Fruit fly (Drosophila melanogaster) whole organism, embryonic: ENCODE measurements around the gene Ir67b.

Source experiments
- B-H2 ChIP-seq: fragments of 200-800 bp; sonication (Bioruptor generic); optimal IDR thresholded peaks from 2 replicates; lab custom pipeline; 2018; ENCODE audit warnings: missing biosample characterization, mild to moderate bottlenecking, missing genetic modification characterization
- BtbVII ChIP-seq: fragments of 200-800 bp; sonication (Bioruptor generic); optimal IDR thresholded peaks from 3 replicates; lab custom pipeline; 2017; ENCODE audit warnings: missing biosample characterization, mild to moderate bottlenecking, missing genetic modification characterization
- CG10267 ChIP-seq: fragments of 200-800 bp; sonication (Bioruptor generic); optimal IDR thresholded peaks from 2 replicates; lab custom pipeline; 2018; ENCODE audit warnings: missing biosample characterization, mild to moderate bottlenecking, missing genetic modification characterization, moderate library complexity
- CG11456 ChIP-seq: fragments of 200-800 bp; sonication (Bioruptor generic); IDR thresholded peaks from 3 replicates; pipeline ENCODE4 v1.3.6; 2022; ENCODE audit warnings: missing biosample characterization, missing genetic modification characterization
- CG11504 ChIP-seq: fragments of 200-800 bp; sonication (Bioruptor generic); optimal IDR thresholded peaks from 3 replicates; lab custom pipeline; 2019; ENCODE audit warnings: missing biosample characterization, mild to moderate bottlenecking, missing genetic modification characterization, moderate library complexity
- CG12219 ChIP-seq: fragments of 200-800 bp; sonication (Bioruptor generic); optimal IDR thresholded peaks from 3 replicates; lab custom pipeline; 2018; ENCODE audit warnings: missing biosample characterization, mild to moderate bottlenecking, missing genetic modification characterization
- CG12236 ChIP-seq: fragments of 200-800 bp; sonication (Bioruptor generic); optimal IDR thresholded peaks from 2 replicates; lab custom pipeline; 2016; ENCODE audit warnings: missing biosample characterization, missing genetic modification characterization
- CG12391 ChIP-seq: fragments of 200-800 bp; sonication (Bioruptor generic); optimal IDR thresholded peaks from 3 replicates; lab custom pipeline; 2018; ENCODE audit warnings: missing biosample characterization, mild to moderate bottlenecking, missing genetic modification characterization, moderate library complexity
- CG14441 ChIP-seq: fragments of 200-800 bp; sonication (Bioruptor generic); IDR thresholded peaks from 2 replicates; pipeline ENCODE4 v1.3.6; 2022; ENCODE audit warnings: missing biosample characterization, missing genetic modification characterization
- CG15479 ChIP-seq: fragments of 200-800 bp; sonication (Bioruptor generic); optimal IDR thresholded peaks from 3 replicates; lab custom pipeline; 2019; ENCODE audit warnings: missing biosample characterization, mild to moderate bottlenecking, missing genetic modification characterization, moderate library complexity
- CG1647 ChIP-seq: fragments of 200-800 bp; sonication (Bioruptor generic); optimal IDR thresholded peaks from 3 replicates; lab custom pipeline; 2016; ENCODE audit warnings: missing biosample characterization, missing genetic modification characterization
- CG17385 ChIP-seq: fragments of 200-800 bp; sonication (Bioruptor generic); optimal IDR thresholded peaks from 3 replicates; lab custom pipeline; 2018; ENCODE audit warnings: missing biosample characterization, mild to moderate bottlenecking, missing genetic modification characterization
- CG17612 ChIP-seq: fragments of 200-800 bp; sonication (Bioruptor generic); IDR thresholded peaks from 2 replicates; pipeline ENCODE4 v1.3.6; 2022; ENCODE audit warnings: missing biosample characterization, missing genetic modification characterization
- CG17829 ChIP-seq: fragments of 200-800 bp; optimal IDR thresholded peaks from 2 replicates; lab custom pipeline; 2019; ENCODE audit warnings: missing biosample characterization, mild to moderate bottlenecking, missing genetic modification characterization, moderate library complexity
- CG2712 ChIP-seq: fragments of 200-800 bp; optimal IDR thresholded peaks from 3 replicates; lab custom pipeline; 2019; ENCODE audit warnings: missing biosample characterization, mild to moderate bottlenecking, missing genetic modification characterization, moderate library complexity
- CG32767 ChIP-seq: fragments of 200-800 bp; sonication (Bioruptor generic); IDR thresholded peaks from 2 replicates; pipeline ENCODE4 v1.3.6; 2022; ENCODE audit warnings: missing biosample characterization, missing genetic modification characterization
- CG4424 ChIP-seq: fragments of 200-800 bp; sonication (Bioruptor generic); optimal IDR thresholded peaks from 3 replicates; lab custom pipeline; 2016; ENCODE audit warnings: missing biosample characterization, missing genetic modification characterization
- CG7963 ChIP-seq: fragments of 200-800 bp; sonication (Bioruptor generic); IDR thresholded peaks from 3 replicates; pipeline ENCODE4 v1.3.6; 2022; ENCODE audit warnings: missing biosample characterization, missing genetic modification characterization; ENCODE audit not compliant: partially characterized antibody
- CG7987 ChIP-seq: fragments of 200-800 bp; sonication (Bioruptor generic); optimal IDR thresholded peaks from 2 replicates; lab custom pipeline; 2018; ENCODE audit warnings: missing biosample characterization, mild to moderate bottlenecking, missing genetic modification characterization, moderate library complexity
- Dad ChIP-seq: fragments of 200-800 bp; sonication (Bioruptor generic); optimal IDR thresholded peaks from 3 replicates; lab custom pipeline; 2016; ENCODE audit warnings: missing biosample characterization, missing genetic modification characterization
- Deaf1 ChIP-seq: fragments of 200-800 bp; optimal IDR thresholded peaks from 3 replicates; lab custom pipeline; 2019; ENCODE audit warnings: missing biosample characterization, mild to moderate bottlenecking, missing genetic modification characterization, moderate library complexity
- Dfd ChIP-seq, 2 experiments: fragments of >200 bp; optimal IDR thresholded peaks; 2 replicates each; lab custom pipeline; 2017; ENCODE audit warnings: missing biosample characterization in 2 of 2, missing genetic modification characterization in 2 of 2
- Dll ChIP-seq: fragments of 200-800 bp; sonication (Bioruptor generic); IDR thresholded peaks from 4 replicates; pipeline ENCODE4 v1.3.6; 2022; ENCODE audit warnings: missing biosample characterization, missing genetic modification characterization; ENCODE audit not compliant: partially characterized antibody
- Elba2 ChIP-seq: fragments of 200-800 bp; sonication (Bioruptor generic); optimal IDR thresholded peaks from 3 replicates; lab custom pipeline; 2016; ENCODE audit warnings: missing biosample characterization, missing genetic modification characterization
- Gug ChIP-seq: fragments of 200-800 bp; sonication (Bioruptor generic); IDR thresholded peaks from 4 replicates; pipeline ENCODE4 v1.3.6; 2022; ENCODE audit warnings: missing biosample characterization, missing genetic modification characterization
- Hr3 ChIP-seq: fragments of 200-800 bp; sonication (Bioruptor generic); optimal IDR thresholded peaks from 3 replicates; lab custom pipeline; 2016; ENCODE audit warnings: missing biosample characterization, missing genetic modification characterization
- Kr ChIP-seq: fragments of 200-800 bp; sonication (Bioruptor generic); optimal IDR thresholded peaks from 2 replicates; lab custom pipeline; 2017; ENCODE audit warnings: missing biosample characterization, mild to moderate bottlenecking, missing genetic modification characterization
- NFAT ChIP-seq: fragments of 200-800 bp; sonication (Bioruptor generic); IDR thresholded peaks from 2 replicates; pipeline ENCODE4 v1.3.6; 2022; ENCODE audit warnings: missing biosample characterization, missing genetic modification characterization
- PHDP ChIP-seq: fragments of 200-800 bp; sonication (Bioruptor generic); optimal IDR thresholded peaks from 3 replicates; lab custom pipeline; 2018; ENCODE audit warnings: missing biosample characterization, mild to moderate bottlenecking, missing genetic modification characterization, moderate library complexity
- Rfx ChIP-seq: fragments of 200-800 bp; sonication (Bioruptor generic); IDR thresholded peaks from 2 replicates; pipeline ENCODE4 v1.3.6; 2022; ENCODE audit warnings: missing biosample characterization, missing genetic modification characterization
- Taf1 ChIP-seq: fragments of 200-800 bp; sonication (Bioruptor generic); IDR thresholded peaks from 2 replicates; pipeline ENCODE4 v1.3.6; 2022; ENCODE audit warnings: missing biosample characterization, missing genetic modification characterization
- aop ChIP-seq: fragments of 200-800 bp; sonication (Bioruptor generic); IDR thresholded peaks from 2 replicates; pipeline ENCODE4 v1.3.6; 2022; ENCODE audit warnings: missing biosample characterization, missing genetic modification characterization
- ara ChIP-seq: fragments of 200-800 bp; sonication (Bioruptor generic); IDR thresholded peaks from 2 replicates; pipeline ENCODE4 v1.3.6; 2022; ENCODE audit warnings: missing biosample characterization, missing genetic modification characterization
- ase ChIP-seq: fragments of 200-800 bp; sonication (Bioruptor generic); IDR thresholded peaks from 3 replicates; pipeline ENCODE4 v1.3.6; 2022; ENCODE audit warnings: missing biosample characterization, missing genetic modification characterization
- ash1 ChIP-seq: fragments of 200-800 bp; sonication (Bioruptor generic); optimal IDR thresholded peaks from 2 replicates; lab custom pipeline; 2018; ENCODE audit warnings: missing biosample characterization, mild to moderate bottlenecking, missing genetic modification characterization
- bab2 ChIP-seq: fragments of 200-800 bp; sonication (Bioruptor generic); optimal IDR thresholded peaks from 2 replicates; lab custom pipeline; 2016; ENCODE audit warnings: missing biosample characterization, missing genetic modification characterization
- bowl ChIP-seq: fragments of 200-800 bp; sonication (Bioruptor generic); IDR thresholded peaks from 2 replicates; pipeline ENCODE4 v1.3.6; 2022; ENCODE audit warnings: missing biosample characterization, missing genetic modification characterization
- caup ChIP-seq: fragments of 200-800 bp; sonication (Bioruptor generic); optimal IDR thresholded peaks from 3 replicates; lab custom pipeline; 2017; ENCODE audit warnings: missing biosample characterization, mild to moderate bottlenecking, missing genetic modification characterization, moderate library complexity; ENCODE audit not compliant: severe bottlenecking
- ewg ChIP-seq: fragments of 200-800 bp; sonication (Bioruptor generic); optimal IDR thresholded peaks from 3 replicates; lab custom pipeline; 2017; ENCODE audit warnings: mild to moderate bottlenecking, missing biosample characterization, missing genetic modification reagents, missing genetic modification characterization
- fd64A ChIP-seq: fragments of 200-800 bp; sonication (Bioruptor generic); optimal IDR thresholded peaks from 3 replicates; lab custom pipeline; 2018; ENCODE audit warnings: missing biosample characterization, mild to moderate bottlenecking, missing genetic modification characterization
- fd96Cb ChIP-seq: fragments of 200-800 bp; sonication (Bioruptor generic); optimal IDR thresholded peaks from 2 replicates; lab custom pipeline; 2018; ENCODE audit warnings: missing biosample characterization, mild to moderate bottlenecking, missing genetic modification characterization, moderate library complexity
- gcm2 ChIP-seq: fragments of 200-800 bp; sonication (Bioruptor generic); optimal IDR thresholded peaks from 2 replicates; lab custom pipeline; 2016; ENCODE audit warnings: missing biosample characterization, missing genetic modification characterization
- gro ChIP-seq: fragments of 200-800 bp; sonication (Bioruptor generic); optimal IDR thresholded peaks from 2 replicates; lab custom pipeline; 2016; ENCODE audit warnings: missing biosample characterization, missing genetic modification characterization
- knrl ChIP-seq: fragments of 200-800 bp; sonication (Bioruptor generic); IDR thresholded peaks from 3 replicates; pipeline ENCODE4 v1.3.6; 2022; ENCODE audit warnings: missing biosample characterization, missing genetic modification characterization; ENCODE audit not compliant: partially characterized antibody
- lilli ChIP-seq: fragments of 200-800 bp; sonication (Bioruptor generic); optimal IDR thresholded peaks from 3 replicates; lab custom pipeline; 2016; ENCODE audit warnings: missing biosample characterization, missing genetic modification characterization
- lmd ChIP-seq: fragments of 200-800 bp; sonication (Bioruptor generic); IDR thresholded peaks from 2 replicates; pipeline ENCODE4 v1.3.6; 2022; ENCODE audit warnings: missing biosample characterization, missing genetic modification characterization
- lov ChIP-seq, 2 experiments: fragments of 200-800 bp in 1 of 2; fragments of >200 bp in 1 of 2; sonication (Bioruptor generic) in 1 of 2; IDR thresholded peaks in 1 of 2; optimal IDR thresholded peaks in 1 of 2; 2 replicates in 1 of 2; 3 replicates in 1 of 2; pipeline versions ENCODE4 v1.3.6 to Lab custom; 2017 to 2022; ENCODE audit warnings: missing biosample characterization in 1 of 2, missing genetic modification characterization in 1 of 2
- nmo ChIP-seq: fragments of 200-800 bp; sonication (Bioruptor generic); optimal IDR thresholded peaks from 2 replicates; lab custom pipeline; 2018; ENCODE audit warnings: missing biosample characterization, mild to moderate bottlenecking, missing genetic modification characterization, moderate library complexity
- sens ChIP-seq: fragments of 200-800 bp; sonication (Bioruptor generic); peaks from one replicate; lab custom pipeline; 2016; ENCODE audit warnings: missing biosample characterization, missing genetic modification characterization
- toy ChIP-seq: fragments of 200-800 bp; sonication (Bioruptor generic); IDR thresholded peaks from 2 replicates; pipeline ENCODE4 v1.3.6; 2022; ENCODE audit warnings: missing biosample characterization, missing genetic modification characterization
- trh ChIP-seq: fragments of 200-800 bp; sonication (Bioruptor generic); optimal IDR thresholded peaks from 2 replicates; lab custom pipeline; 2016; ENCODE audit warnings: missing biosample characterization, missing genetic modification characterization
- vfl ChIP-seq: fragments of 200-800 bp; sonication (Bioruptor generic); optimal IDR thresholded peaks from 2 replicates; lab custom pipeline; 2016; ENCODE audit warnings: missing biosample characterization, missing genetic modification characterization

Ir67b gene

dm6 chr3L:10428746-10429145, 3.0 kb downstream of the Ir67b start (continued):
- no peak for TF ChIP-seq knrl (GFP tag; lab: Robert Waterston, UW)
- TF ChIP-seq CG7987: no peak
- TF ChIP-seq Taf1: no peak
- no peak for TF ChIP-seq Dad (GFP tag; lab: Kevin White, UChicago)
- no peak for TF ChIP-seq gcm2 (GFP tag; lab: Kevin White, UChicago)
- TF ChIP-seq CG12391 (tag; lab: Kevin White, UChicago): peak; percentile 60
- peak; percentile 3 for TF ChIP-seq CG10267
- TF ChIP-seq CG11504 (tag; lab: Kevin White, UChicago): peak; percentile 77
- no peak for TF ChIP-seq lilli (GFP tag; lab: Kevin White, UChicago)
- no peak for TF ChIP-seq B-H2 (GFP tag; lab: Kevin White, UChicago)
- no peak for TF ChIP-seq CG15479 (GFP tag; lab: Kevin White, UChicago)
- TF ChIP-seq CG7963 (GFP tag; lab: Robert Waterston, UW): no peak
- TF ChIP-seq CG4424: peak; percentile 18
- TF ChIP-seq ara (GFP tag; lab: Robert Waterston, UW): no peak
- no peak for TF ChIP-seq CG11456 (GFP tag; lab: Robert Waterston, UW)
- no peak for TF ChIP-seq CG12236 (GFP tag; lab: Kevin White, UChicago)
- no peak for TF ChIP-seq Deaf1 (tag; lab: Kevin White, UChicago)
- no peak for TF ChIP-seq Dll
- TF ChIP-seq toy: no peak
- no peak for TF ChIP-seq lov (optimal IDR thresholded peaks at IDR 0.05; lab: Kevin White, UChicago)
- no peak for TF ChIP-seq lov (GFP tag; IDR thresholded peaks at IDR 0.05; lab: Robert Waterston, UW)
- no peak for TF ChIP-seq Rfx (GFP tag; lab: Robert Waterston, UW)
- TF ChIP-seq vfl (GFP tag; lab: Kevin White, UChicago): no peak
- peak; percentile 66 for TF ChIP-seq fd96Cb
- no peak for TF ChIP-seq Gug (GFP tag; lab: Robert Waterston, UW)
- no peak for TF ChIP-seq Elba2
- TF ChIP-seq aop (GFP tag; lab: Robert Waterston, UW): no peak
- TF ChIP-seq CG17829: no peak
- no peak for TF ChIP-seq Kr (GFP tag; lab: Kevin White, UChicago)
- TF ChIP-seq PHDP (tag; lab: Kevin White, UChicago): peak; percentile 69
- TF ChIP-seq NFAT: no peak
- TF ChIP-seq gro (GFP tag; lab: Kevin White, UChicago): no peak
- no peak for TF ChIP-seq ase (GFP tag; lab: Robert Waterston, UW)
- TF ChIP-seq lmd (GFP tag; lab: Robert Waterston, UW): 0 out of 2 replicates have a peak, but pooled peaks have one; percentile 35
- TF ChIP-seq caup (GFP tag; lab: Kevin White, UChicago): no peak
- no peak for TF ChIP-seq sens (GFP tag; lab: Kevin White, UChicago)
- TF ChIP-seq ewg (GFP tag; lab: Kevin White, UChicago): peak; percentile 42
- no peak for TF ChIP-seq CG12219 (GFP tag; lab: Kevin White, UChicago)
- no peak for TF ChIP-seq CG1647
- no peak for TF ChIP-seq Dfd (GFP tag; optimal IDR thresholded peaks at IDR 0.05; lab: Kevin White, UChicago)
- TF ChIP-seq nmo (GFP tag; lab: Kevin White, UChicago): peak; percentile 74
- no peak for TF ChIP-seq bab2
- no peak for TF ChIP-seq CG14441 (GFP tag; lab: Robert Waterston, UW)
- TF ChIP-seq ash1 (GFP tag; lab: Kevin White, UChicago): no peak
- TF ChIP-seq CG32767 (GFP tag; lab: Robert Waterston, UW): no peak
- TF ChIP-seq CG2712 (tag; lab: Kevin White, UChicago): peak; percentile 47
- TF ChIP-seq bowl (GFP tag; lab: Robert Waterston, UW): no peak
- TF ChIP-seq fd64A (GFP tag; lab: Kevin White, UChicago): no peak
- TF ChIP-seq CG17385 (GFP tag; lab: Kevin White, UChicago): peak; percentile 36
- no peak for TF ChIP-seq Hr3
- no peak for TF ChIP-seq trh (GFP tag; lab: Kevin White, UChicago)
- no peak for TF ChIP-seq BtbVII (GFP tag; lab: Kevin White, UChicago)
- no peak for TF ChIP-seq CG17612 (GFP tag; lab: Robert Waterston, UW)
